Worm (Caenorhabditis elegans): ENCODE data around the gene lec-10.

lec-10 gene

ce11 chrV:6516491-6517304, 27.8 kb upstream of the lec-10 start, which contains the start of gene mdh-1:
Gene mdh-1, minus strand, starts transcription at chrV:6516526.
- no peak for TF ChIP-seq lin-11 (tag; optimal IDR thresholded peaks at IDR 0.05)
- peak; percentile 10 for TF ChIP-seq sma-9 (GFP tag; optimal IDR thresholded peaks at IDR 0.05)
- no peak for TF ChIP-seq sma-9 (tag; optimal IDR thresholded peaks at IDR 0.05)
- TF ChIP-seq unc-55 (GFP tag; optimal IDR thresholded peaks at IDR 0.05): peak; percentile 67
- TF ChIP-seq dmd-4 (tag; optimal IDR thresholded peaks at IDR 0.05): no peak
- no peak for TF ChIP-seq gmeb-1 (tag; optimal IDR thresholded peaks at IDR 0.05)
- TF ChIP-seq nhr-77 (tag; optimal IDR thresholded peaks at IDR 0.05): no peak

DNA sequence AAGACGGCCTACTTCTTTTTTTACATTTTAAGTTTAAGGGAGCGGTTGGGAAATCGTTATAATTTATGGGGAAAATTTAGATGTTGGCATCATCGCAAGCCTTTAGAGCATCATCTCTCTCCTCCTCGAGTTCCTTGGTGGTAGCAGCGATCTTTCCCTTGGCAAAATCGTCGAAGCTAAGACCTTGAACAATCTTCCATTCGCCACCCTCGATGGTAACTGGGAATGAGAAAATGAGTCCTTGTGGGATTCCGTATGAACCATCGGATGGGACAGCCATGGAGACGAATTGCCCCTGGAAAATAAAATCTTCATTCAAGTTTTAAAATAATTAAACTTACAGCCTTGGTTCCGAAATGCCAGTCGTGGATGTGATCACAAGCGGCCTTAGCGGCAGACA, 26.4 kb upstream of the lec-10 start:
- TF ChIP-seq F13H6.1 (tag; optimal IDR thresholded peaks at IDR 0.05): no peak
- no peak for TF ChIP-seq ztf-1 (GFP tag; conservative IDR thresholded peaks at IDR 0.05)
- TF ChIP-seq nhr-129 (tag; optimal IDR thresholded peaks at IDR 0.05): no peak
- no peak for TF ChIP-seq nhr-21 (tag; optimal IDR thresholded peaks at IDR 0.05)
- no peak for TF ChIP-seq zag-1 (tag; optimal IDR thresholded peaks at IDR 0.05)
- no peak for TF ChIP-seq sma-9 (GFP tag; optimal IDR thresholded peaks at IDR 0.05)
- no peak for TF ChIP-seq sma-9 (tag; optimal IDR thresholded peaks at IDR 0.05)
- no peak for TF ChIP-seq unc-39 (tag; optimal IDR thresholded peaks at IDR 0.05)
- no peak for TF ChIP-seq nhr-10 (tag; optimal IDR thresholded peaks at IDR 0.05)
- no peak for TF ChIP-seq elt-3 (tag; optimal IDR thresholded peaks at IDR 0.05)
- no peak for TF ChIP-seq unc-62 (GFP tag; optimal IDR thresholded peaks at IDR 0.05)
- no peak for TF ChIP-seq fos-1 (tag; optimal IDR thresholded peaks at IDR 0.05)
- TF ChIP-seq R02D3.7 (tag; optimal IDR thresholded peaks at IDR 0.05): no peak
- TF ChIP-seq lsy-2 (tag; optimal IDR thresholded peaks at IDR 0.05): no peak
- TF ChIP-seq nhr-77 (tag; optimal IDR thresholded peaks at IDR 0.05): no peak
- no peak for TF ChIP-seq gmeb-1 (tag; optimal IDR thresholded peaks at IDR 0.05)
- no peak for TF ChIP-seq ama-1 (optimal IDR thresholded peaks at IDR 0.05)
- TF ChIP-seq nhr-12 (tag; optimal IDR thresholded peaks at IDR 0.05): no peak
- no peak for TF ChIP-seq crh-2 (tag; optimal IDR thresholded peaks at IDR 0.05)

DNA sequence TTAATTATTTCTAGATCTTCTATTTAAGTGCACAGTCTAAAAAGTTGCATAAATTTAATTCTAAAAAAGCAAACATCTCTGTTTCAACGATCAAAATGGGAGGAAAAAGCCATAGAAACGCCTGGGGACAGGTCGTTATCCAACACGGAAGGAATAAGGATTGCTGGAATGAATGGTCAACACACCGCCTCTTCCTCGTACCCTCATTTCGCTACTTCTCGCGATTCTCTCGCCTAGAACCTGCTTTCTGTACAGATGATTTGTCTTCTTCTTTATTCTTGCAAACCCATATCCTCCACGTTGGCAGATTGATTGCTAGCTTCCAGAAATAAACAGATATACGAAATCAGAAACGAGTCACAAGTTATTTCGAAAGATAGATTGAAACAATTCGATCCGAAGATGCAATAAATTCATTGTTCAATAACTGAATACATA, 26.0 kb upstream of the lec-10 start, which contains the start of gene dpy-11:
Gene dpy-11, minus strand, starts transcription at position 354 of the 438 bp plus-strand sequence.
- TF ChIP-seq unc-62 (GFP tag; optimal IDR thresholded peaks at IDR 0.05) (no peak), ceh-82 (tag; optimal IDR thresholded peaks at IDR 0.05) (no peak), elt-3 (tag; optimal IDR thresholded peaks at IDR 0.05) (no peak), Y55F3AM.14 (GFP tag; optimal IDR thresholded peaks at IDR 0.05) (peak; percentile 43), nhr-21 (tag; optimal IDR thresholded peaks at IDR 0.05) (peak; percentile 59), crh-2 (tag; optimal IDR thresholded peaks at IDR 0.05) (peak; percentile 60), C34F6.9 (tag; optimal IDR thresholded peaks at IDR 0.05) (no peak), nhr-129 (tag; optimal IDR thresholded peaks at IDR 0.05) (peak; percentile 87), nhr-6 (tag; optimal IDR thresholded peaks at IDR 0.05) (peak; percentile 43), lin-11 (tag; optimal IDR thresholded peaks at IDR 0.05) (no peak), sma-9 (GFP tag; optimal IDR thresholded peaks at IDR 0.05) (peak; percentile 14), sma-9 (tag; optimal IDR thresholded peaks at IDR 0.05) (no peak), sma-3 (GFP tag; optimal IDR thresholded peaks at IDR 0.05) (peak; percentile 59), unc-39 (tag; optimal IDR thresholded peaks at IDR 0.05) (no peak), lin-39 (tag; optimal IDR thresholded peaks at IDR 0.05) (no peak), ztf-4 (tag; optimal IDR thresholded peaks at IDR 0.05) (peak; percentile 64), lsy-2 (tag; optimal IDR thresholded peaks at IDR 0.05) (peak in 1 of 2 experiments; percentile 51), F13H6.1 (tag; optimal IDR thresholded peaks at IDR 0.05) (peak; percentile 17), ZK546.5 (tag; optimal IDR thresholded peaks at IDR 0.05) (no peak), nhr-25 (tag; optimal IDR thresholded peaks at IDR 0.05) (peak; percentile 51), ama-1 (optimal IDR thresholded peaks at IDR 0.05) (peak; percentile 96), mdl-1 (tag; optimal IDR thresholded peaks at IDR 0.05) (peak in 1 of 2 experiments; percentile 0), nhr-11 (tag; optimal IDR thresholded peaks at IDR 0.05) (no peak), blmp-1 (tag; optimal IDR thresholded peaks at IDR 0.05; ENCODE audit: insufficient read depth) (peak; percentile 37), lin-13 (GFP tag; optimal IDR thresholded peaks at IDR 0.05) (peak; percentile 34), unc-55 (GFP tag; optimal IDR thresholded peaks at IDR 0.05) (no peak), nhr-12 (tag; optimal IDR thresholded peaks at IDR 0.05) (no peak), R02D3.7 (tag; optimal IDR thresholded peaks at IDR 0.05) (no peak), aly-2 (tag; optimal IDR thresholded peaks at IDR 0.05) (no peak), fos-1 (tag; optimal IDR thresholded peaks at IDR 0.05) (peak; percentile 36), zag-1 (tag; optimal IDR thresholded peaks at IDR 0.05) (no peak), mab-5 (tag; optimal IDR thresholded peaks at IDR 0.05) (peak; percentile 17)
